Fruit fly (Drosophila melanogaster) whole organism, embryonic: Measurements from ENCODE around the gene endos.

Experiments
- Aef1 ChIP-seq: fragments of 200-800 bp; sonication (Bioruptor generic); IDR thresholded peaks from 3 replicates; pipeline ENCODE4 v1.3.6; 2022; ENCODE audit warnings: missing biosample characterization, missing genetic modification characterization
- CG1024 ChIP-seq: fragments of 200-800 bp; sonication (Bioruptor generic); IDR thresholded peaks from 2 replicates; pipeline ENCODE4 v1.3.6; 2022; ENCODE audit warnings: missing biosample characterization, missing genetic modification characterization
- CG10267 ChIP-seq: fragments of 200-800 bp; sonication (Bioruptor generic); optimal IDR thresholded peaks from 2 replicates; lab custom pipeline; 2018; ENCODE audit warnings: missing biosample characterization, mild to moderate bottlenecking, missing genetic modification characterization, moderate library complexity
- CG10274 ChIP-seq: fragments of 200-800 bp; sonication (Bioruptor generic); optimal IDR thresholded peaks from 3 replicates; lab custom pipeline; 2017; ENCODE audit warnings: missing biosample characterization, mild to moderate bottlenecking, missing genetic modification characterization
- CG10321 ChIP-seq: fragments of 200-800 bp; sonication (Bioruptor generic); IDR thresholded peaks from 2 replicates; pipeline ENCODE4 v1.3.6; 2022; ENCODE audit warnings: missing biosample characterization, missing genetic modification characterization
- CG10462 ChIP-seq: fragments of 200-800 bp; sonication (Bioruptor generic); optimal IDR thresholded peaks from 2 replicates; lab custom pipeline; 2016; ENCODE audit warnings: missing biosample characterization, missing genetic modification characterization
- CG11560 ChIP-seq: fragments of 200-800 bp; sonication (Bioruptor generic); IDR thresholded peaks from 3 replicates; pipeline ENCODE4 v1.3.6; 2022; ENCODE audit warnings: missing biosample characterization, missing genetic modification characterization
- CG13123 ChIP-seq: fragments of 200-800 bp; sonication (Bioruptor generic); optimal IDR thresholded peaks from 2 replicates; lab custom pipeline; 2016; ENCODE audit warnings: missing biosample characterization, missing genetic modification characterization
- CG15269 ChIP-seq: fragments of 200-800 bp; sonication (Bioruptor generic); optimal IDR thresholded peaks from 2 replicates; lab custom pipeline; 2018; ENCODE audit warnings: missing biosample characterization, mild to moderate bottlenecking, missing genetic modification characterization, moderate library complexity
- CG1529 ChIP-seq: fragments of 200-800 bp; sonication (Bioruptor generic); optimal IDR thresholded peaks from 3 replicates; lab custom pipeline; 2018; ENCODE audit warnings: missing biosample characterization, missing genetic modification characterization
- CG17328 ChIP-seq: fragments of 200-800 bp; sonication (Bioruptor generic); IDR thresholded peaks from 2 replicates; pipeline ENCODE4 v1.3.6; 2022; ENCODE audit warnings: missing biosample characterization, missing genetic modification characterization
- CG17359 ChIP-seq: fragments of 200-800 bp; sonication (Bioruptor generic); optimal IDR thresholded peaks from 3 replicates; lab custom pipeline; 2018; ENCODE audit warnings: missing biosample characterization, mild to moderate bottlenecking, missing genetic modification characterization, moderate library complexity
- CG17912 ChIP-seq: fragments of 200-800 bp; sonication (Bioruptor generic); optimal IDR thresholded peaks from 2 replicates; lab custom pipeline; 2018; ENCODE audit warnings: missing biosample characterization, mild to moderate bottlenecking, missing genetic modification characterization
- CG18262 ChIP-seq: fragments of 200-800 bp; optimal IDR thresholded peaks from 3 replicates; lab custom pipeline; 2019; ENCODE audit warnings: missing biosample characterization, mild to moderate bottlenecking, missing genetic modification characterization, moderate library complexity
- CG18476 ChIP-seq: fragments of 200-800 bp; sonication (Bioruptor generic); optimal IDR thresholded peaks from 2 replicates; lab custom pipeline; 2016; ENCODE audit warnings: missing biosample characterization, mild to moderate bottlenecking, missing genetic modification characterization
- CG2199 ChIP-seq: fragments of 200-800 bp; sonication (Bioruptor generic); IDR thresholded peaks from 3 replicates; pipeline ENCODE4 v1.3.6; 2022; ENCODE audit warnings: missing biosample characterization, missing genetic modification characterization
- CG2889 ChIP-seq: fragments of 200-800 bp; sonication (Bioruptor generic); IDR thresholded peaks from 3 replicates; pipeline ENCODE4 v1.3.6; 2022; ENCODE audit warnings: missing biosample characterization, missing genetic modification characterization
- CG30431 ChIP-seq: fragments of 200-800 bp; sonication (Bioruptor generic); optimal IDR thresholded peaks from 2 replicates; lab custom pipeline; 2017; ENCODE audit warnings: missing biosample characterization, missing genetic modification characterization
- CG34422 ChIP-seq: fragments of 200-800 bp; sonication (Bioruptor generic); IDR thresholded peaks from 3 replicates; pipeline ENCODE4 v1.3.6; 2022; ENCODE audit warnings: missing biosample characterization, missing genetic modification characterization
- CG4820 ChIP-seq: fragments of 200-800 bp; sonication (Bioruptor generic); optimal IDR thresholded peaks from 3 replicates; lab custom pipeline; 2016; ENCODE audit warnings: missing biosample characterization, missing genetic modification characterization
- CG8290 ChIP-seq, 3 experiments: fragments of 200-800 bp; sonication (Bioruptor generic); optimal IDR thresholded peaks; 2 replicates each; lab custom pipeline; 2016 to 2019; ENCODE audit warnings: missing biosample characterization in 3 of 3, missing genetic modification characterization in 3 of 3, mild to moderate bottlenecking in 2 of 3, moderate library complexity in 1 of 3
- CG9437 ChIP-seq: fragments of 200-800 bp; sonication (Bioruptor generic); optimal IDR thresholded peaks from 2 replicates; lab custom pipeline; 2018; ENCODE audit warnings: missing biosample characterization, mild to moderate bottlenecking, missing genetic modification characterization
- E2f2 ChIP-seq: fragments of 200-800 bp; sonication (Bioruptor generic); IDR thresholded peaks from 2 replicates; pipeline ENCODE4 v1.3.6; 2022; ENCODE audit warnings: missing biosample characterization, missing genetic modification characterization
- Gsc ChIP-seq: fragments of 200-800 bp; sonication (Bioruptor generic); IDR thresholded peaks from 2 replicates; pipeline ENCODE4 v1.3.6; 2022; ENCODE audit warnings: missing biosample characterization, missing genetic modification characterization
- Hr39 ChIP-seq: fragments of >200 bp; optimal IDR thresholded peaks from 2 replicates; lab custom pipeline; 2017
- NC2α ChIP-seq: fragments of 200-800 bp; sonication (Bioruptor generic); optimal IDR thresholded peaks from 2 replicates; lab custom pipeline; 2016; ENCODE audit warnings: missing biosample characterization, missing genetic modification characterization
- Oli ChIP-seq: fragments of 200-800 bp; sonication (Bioruptor generic); optimal IDR thresholded peaks from 2 replicates; lab custom pipeline; 2018; ENCODE audit warnings: missing biosample characterization, mild to moderate bottlenecking, missing genetic modification characterization, moderate library complexity
- Opbp ChIP-seq: fragments of 200-800 bp; sonication (Bioruptor generic); IDR thresholded peaks from 3 replicates; pipeline ENCODE4 v1.3.6; 2022; ENCODE audit warnings: missing biosample characterization, missing genetic modification characterization; ENCODE audit not compliant: partially characterized antibody
- aop ChIP-seq: fragments of 200-800 bp; sonication (Bioruptor generic); IDR thresholded peaks from 2 replicates; pipeline ENCODE4 v1.3.6; 2022; ENCODE audit warnings: missing biosample characterization, missing genetic modification characterization
- bab2 ChIP-seq: fragments of 200-800 bp; sonication (Bioruptor generic); optimal IDR thresholded peaks from 2 replicates; lab custom pipeline; 2016; ENCODE audit warnings: missing biosample characterization, missing genetic modification characterization
- bcd ChIP-seq: fragments of 200-800 bp; sonication (Bioruptor generic); optimal IDR thresholded peaks from 2 replicates; lab custom pipeline; 2017; ENCODE audit warnings: missing biosample characterization, mild to moderate bottlenecking, missing genetic modification characterization
- cato ChIP-seq: fragments of 200-800 bp; sonication (Bioruptor generic); optimal IDR thresholded peaks from 2 replicates; lab custom pipeline; 2016; ENCODE audit warnings: missing biosample characterization, missing genetic modification characterization, borderline replicate concordance
- chif ChIP-seq, 2 experiments: fragments of 200-800 bp; sonication (Bioruptor generic); optimal IDR thresholded peaks; 3 replicates each; lab custom pipeline; 2016; ENCODE audit warnings: missing biosample characterization in 2 of 2, missing genetic modification characterization in 2 of 2
- dan ChIP-seq: fragments of 200-800 bp; sonication (Bioruptor generic); IDR thresholded peaks from 2 replicates; pipeline ENCODE4 v1.3.6; 2022; ENCODE audit warnings: missing biosample characterization, missing genetic modification characterization
- fd102C ChIP-seq: fragments of 200-800 bp; sonication (Bioruptor generic); optimal IDR thresholded peaks from 2 replicates; lab custom pipeline; 2018; ENCODE audit warnings: missing biosample characterization, mild to moderate bottlenecking, missing genetic modification characterization, moderate library complexity
- fd96Cb ChIP-seq: fragments of 200-800 bp; sonication (Bioruptor generic); optimal IDR thresholded peaks from 2 replicates; lab custom pipeline; 2018; ENCODE audit warnings: missing biosample characterization, mild to moderate bottlenecking, missing genetic modification characterization, moderate library complexity
- grau ChIP-seq: fragments of 200-800 bp; optimal IDR thresholded peaks from 3 replicates; lab custom pipeline; 2019; ENCODE audit warnings: missing biosample characterization, mild to moderate bottlenecking, missing genetic modification characterization, moderate library complexity
- grn ChIP-seq: fragments of 200-800 bp; sonication (Bioruptor generic); optimal IDR thresholded peaks from 3 replicates; lab custom pipeline; 2017; ENCODE audit warnings: missing biosample characterization, missing genetic modification characterization
- gsb ChIP-seq: fragments of 200-800 bp; sonication (Bioruptor generic); IDR thresholded peaks from 2 replicates; pipeline ENCODE4 v1.3.6; 2022; ENCODE audit warnings: missing biosample characterization, missing genetic modification characterization
- h ChIP-seq: fragments of >200 bp; optimal IDR thresholded peaks from 2 replicates; lab custom pipeline; 2017
- kay ChIP-seq: fragments of 200-800 bp; sonication (Bioruptor generic); optimal IDR thresholded peaks from 2 replicates; lab custom pipeline; 2016; ENCODE audit warnings: missing biosample characterization, missing genetic modification characterization
- ken ChIP-seq: fragments of 200-800 bp; sonication (Bioruptor generic); IDR thresholded peaks from 3 replicates; pipeline ENCODE4 v1.3.6; 2022; ENCODE audit warnings: missing biosample characterization, missing genetic modification characterization
- mam ChIP-seq: fragments of 200-800 bp; sonication (Bioruptor generic); optimal IDR thresholded peaks from 3 replicates; lab custom pipeline; 2016; ENCODE audit warnings: missing biosample characterization, missing genetic modification characterization
- nom ChIP-seq: fragments of 200-800 bp; sonication (Bioruptor generic); optimal IDR thresholded peaks from 2 replicates; lab custom pipeline; 2017; ENCODE audit warnings: missing biosample characterization, missing genetic modification characterization, mild to moderate bottlenecking, moderate library complexity, missing genetic modification reagents
- row ChIP-seq: fragments of 200-800 bp; sonication (Bioruptor generic); IDR thresholded peaks from 3 replicates; pipeline ENCODE4 v1.3.6; 2022; ENCODE audit warnings: missing biosample characterization, missing genetic modification characterization
- slbo ChIP-seq: fragments of 200-800 bp; sonication (Bioruptor generic); IDR thresholded peaks from 2 replicates; pipeline ENCODE4 v1.3.6; 2022; ENCODE audit warnings: missing biosample characterization, missing genetic modification characterization
- slou ChIP-seq: fragments of 200-800 bp; sonication (Bioruptor generic); optimal IDR thresholded peaks from 3 replicates; lab custom pipeline; 2016; ENCODE audit warnings: missing biosample characterization, missing genetic modification characterization
- so ChIP-seq: fragments of 200-800 bp; sonication (Bioruptor generic); IDR thresholded peaks from 3 replicates; pipeline ENCODE4 v1.3.6; 2022; ENCODE audit warnings: missing biosample characterization, missing genetic modification characterization
- sug ChIP-seq: fragments of 200-800 bp; optimal IDR thresholded peaks from 2 replicates; lab custom pipeline; 2019; ENCODE audit warnings: missing biosample characterization, mild to moderate bottlenecking, missing genetic modification characterization, moderate library complexity
- usp ChIP-seq: fragments of >200 bp; optimal IDR thresholded peaks from 2 replicates; lab custom pipeline; 2017; ENCODE audit warnings: missing biosample characterization, missing genetic modification characterization
- zfh2 ChIP-seq: fragments of 200-800 bp; sonication (Bioruptor generic); optimal IDR thresholded peaks from 2 replicates; lab custom pipeline; 2016; ENCODE audit warnings: missing biosample characterization, missing genetic modification characterization

Gene endos

DNA sequence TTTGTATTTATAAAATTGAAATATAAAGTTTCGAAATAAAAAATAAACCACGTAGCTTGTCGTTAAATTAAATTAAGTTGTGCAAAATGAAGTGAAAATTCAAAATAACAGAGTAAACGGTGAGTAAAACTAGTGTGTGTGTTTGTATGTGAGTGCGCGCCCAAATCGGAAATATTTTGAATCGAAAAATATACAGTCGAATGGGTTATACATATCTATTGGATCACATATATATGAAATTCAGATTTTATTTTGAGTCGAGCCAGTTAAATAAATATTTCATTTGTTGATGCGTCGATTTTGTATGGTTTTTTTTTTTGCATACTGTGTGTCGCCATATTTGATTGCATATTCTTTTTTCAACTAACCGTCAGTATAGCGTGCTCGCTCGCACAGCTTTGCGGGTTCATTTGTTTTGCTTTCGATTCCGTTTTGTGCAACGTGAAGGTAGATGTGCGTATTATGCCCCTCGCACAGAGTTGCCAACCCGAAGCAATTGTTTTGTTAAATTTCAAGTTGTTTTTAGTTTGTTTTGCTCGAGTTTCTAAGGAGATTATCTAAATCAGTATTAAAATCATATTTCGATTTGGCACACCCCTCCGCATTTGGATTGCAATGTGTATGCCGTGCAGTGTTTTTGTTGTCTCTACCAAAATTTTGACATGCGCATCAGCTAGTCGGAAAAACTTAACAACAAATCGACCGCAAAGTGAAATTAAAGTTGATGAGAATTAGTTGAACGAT is 28.0 kb downstream of the endos start (continued):
- TF ChIP-seq CG17912 (GFP tag; lab: Kevin White, UChicago), result no peak
- no peak for TF ChIP-seq mam (GFP tag; lab: Kevin White, UChicago)
- TF ChIP-seq slbo, result peak; percentile 20; the same call in 1 of the 2 replicates
- peak; percentile 93 for TF ChIP-seq CG9437 (GFP tag; lab: Kevin White, UChicago)
- TF ChIP-seq grau (tag; lab: Kevin White, UChicago), result peak; percentile 18
- no peak for TF ChIP-seq grn (GFP tag; lab: Kevin White, UChicago)
- TF ChIP-seq Aef1 (GFP tag; lab: Robert Waterston, UW), result no peak
- TF ChIP-seq Opbp (GFP tag; lab: Robert Waterston, UW), result peak; percentile 50; the same call in 2 of the 3 replicates
- no peak for TF ChIP-seq row (GFP tag; lab: Robert Waterston, UW)
- TF ChIP-seq fd96Cb (tag; lab: Kevin White, UChicago), result no peak
- no peak for TF ChIP-seq CG2889 (GFP tag; lab: Robert Waterston, UW)
- TF ChIP-seq cato (GFP tag; lab: Kevin White, UChicago), result no peak
- peak; percentile 93 for TF ChIP-seq CG10321 (GFP tag; lab: Robert Waterston, UW)
- TF ChIP-seq dan, result no peak
- no peak for TF ChIP-seq NC2α (GFP tag; lab: Kevin White, UChicago)
- TF ChIP-seq CG8290 (GFP tag; optimal IDR thresholded peaks at IDR 0.05; lab: Kevin White, UChicago), result no peak
- TF ChIP-seq CG8290 (tag; optimal IDR thresholded peaks at IDR 0.05; lab: Kevin White, UChicago), result no peak
- no peak for TF ChIP-seq Gsc (GFP tag; lab: Robert Waterston, UW)
- peak; percentile 26 for TF ChIP-seq CG17359 (tag; lab: Kevin White, UChicago)
- no peak for TF ChIP-seq so (GFP tag; lab: Robert Waterston, UW)
- TF ChIP-seq chif (GFP tag; optimal IDR thresholded peaks at IDR 0.05; lab: Kevin White, UChicago), result no peak
- no peak for TF ChIP-seq CG17328 (GFP tag; lab: Robert Waterston, UW)
- no peak for TF ChIP-seq zfh2 (GFP tag; lab: Kevin White, UChicago)
- no peak for TF ChIP-seq CG10267
- no peak for TF ChIP-seq slou (GFP tag; lab: Kevin White, UChicago)
- no peak for TF ChIP-seq CG10274 (GFP tag; lab: Kevin White, UChicago)
- TF ChIP-seq nom (GFP tag; lab: Kevin White, UChicago), result peak; percentile 37
- no peak for TF ChIP-seq CG13123 (GFP tag; lab: Kevin White, UChicago)
- TF ChIP-seq fd102C (GFP tag; lab: Kevin White, UChicago), result no peak
- no peak for TF ChIP-seq CG4820 (GFP tag; lab: Kevin White, UChicago)
- TF ChIP-seq CG30431 (GFP tag; lab: Kevin White, UChicago), result no peak
- no peak for TF ChIP-seq Oli (tag; lab: Kevin White, UChicago)
- peak; percentile 18 for TF ChIP-seq CG18262 (tag; lab: Kevin White, UChicago)
- TF ChIP-seq CG34422 (GFP tag; lab: Robert Waterston, UW), result 0 out of 3 replicates have a peak, but pooled peaks have one; percentile 14
- TF ChIP-seq aop (GFP tag; lab: Robert Waterston, UW), result no peak
- no peak for TF ChIP-seq CG2199
- no peak for TF ChIP-seq CG11560 (tag; lab: Robert Waterston, UW)
- no peak for TF ChIP-seq gsb (GFP tag; lab: Robert Waterston, UW)
- peak; percentile 21 for TF ChIP-seq sug (tag; lab: Kevin White, UChicago)
- no peak for TF ChIP-seq bab2
- no peak for TF ChIP-seq h (lab: Kevin White, UChicago)
- TF ChIP-seq CG15269 (tag; lab: Kevin White, UChicago), result peak; percentile 7
- TF ChIP-seq ken (GFP tag; lab: Robert Waterston, UW), result no peak
- TF ChIP-seq usp (GFP tag; lab: Kevin White, UChicago), result no peak
- no peak for TF ChIP-seq bcd (GFP tag; lab: Kevin White, UChicago)
- TF ChIP-seq CG1024, result no peak
- TF ChIP-seq CG18476, result no peak
- TF ChIP-seq Hr39 (lab: Kevin White, UChicago), result no peak
- no peak for TF ChIP-seq kay (GFP tag; lab: Kevin White, UChicago)
- no peak for TF ChIP-seq CG10462 (GFP tag; lab: Kevin White, UChicago)
- TF ChIP-seq E2f2 (GFP tag; lab: Robert Waterston, UW), result no peak; the same call in 1 of the 2 replicates
- no peak for TF ChIP-seq CG1529 (GFP tag; lab: Kevin White, UChicago)
